In genomic region chrX:6761211-6761610, ce11 we compare ENCODE assay signal across 4 worm cellular contexts.
TF ChIP-seq lines count a peak whose summit lies in the region.

No protein-coding gene starts in this region.

TF ChIP-seq in whole organism, L2 larva, 48 proteins besides CTCF, POLR2A, EP300 and RAD21:
- peak; percentile 57 for TF ChIP-seq crh-2 (tag; optimal IDR thresholded peaks at IDR 0.05; lab: Kevin White, UChicago)
- TF ChIP-seq fos-1 (tag; optimal IDR thresholded peaks at IDR 0.05; lab: Kevin White, UChicago) = peak; percentile 61
- no peak for TF ChIP-seq alr-1 (tag; optimal IDR thresholded peaks at IDR 0.05; lab: Kevin White, UChicago)
- TF ChIP-seq sma-9 (GFP tag; optimal IDR thresholded peaks at IDR 0.05; lab: Kevin White, UChicago) = peak; percentile 27
- no peak for TF ChIP-seq sma-9 (tag; optimal IDR thresholded peaks at IDR 0.05; lab: Kevin White, UChicago)
- no peak for TF ChIP-seq nhr-12 (tag; optimal IDR thresholded peaks at IDR 0.05; lab: Kevin White, UChicago)

TF ChIP-seq in whole organism, L3 larva, 47 proteins besides CTCF, POLR2A, EP300 and RAD21:
- TF ChIP-seq eor-1 (tag; optimal IDR thresholded peaks at IDR 0.05; lab: Kevin White, UChicago) (no peak), R02D3.7 (tag; optimal IDR thresholded peaks at IDR 0.05; lab: Kevin White, UChicago) (no peak), ztf-4 (tag; optimal IDR thresholded peaks at IDR 0.05; lab: Kevin White, UChicago) (no peak), ztf-11 (tag; optimal IDR thresholded peaks at IDR 0.05; lab: Kevin White, UChicago) (no peak), mdl-1 (tag; optimal IDR thresholded peaks at IDR 0.05; lab: Kevin White, UChicago) (no peak), ceh-28 (tag; optimal IDR thresholded peaks at IDR 0.05; lab: Kevin White, UChicago) (no peak), elt-2 (tag; optimal IDR thresholded peaks at IDR 0.05; lab: Kevin White, UChicago) (peak; percentile 51), pqm-1 (tag; optimal IDR thresholded peaks at IDR 0.05; lab: Kevin White, UChicago) (peak; percentile 44), unc-39 (tag; optimal IDR thresholded peaks at IDR 0.05; lab: Kevin White, UChicago) (no peak)
TF ChIP-seq in whole organism, L3 larva: peak in this region for 2.

TF ChIP-seq in whole organism, L4 larva, 104 proteins besides CTCF, POLR2A, EP300 and RAD21 (continues in another document):
- TF ChIP-seq dmd-9 (GFP tag; IDR thresholded peaks at IDR 0.05; lab: Robert Waterston, UW) (no peak), Y75B8A.6 (GFP tag; IDR thresholded peaks at IDR 0.05; lab: Robert Waterston, UW) (no peak), mes-2 (tag; optimal IDR thresholded peaks at IDR 0.05; lab: Kevin White, UChicago; ENCODE audit: poor library complexity, severe bottlenecking) (no peak), nhr-77 (tag; optimal IDR thresholded peaks at IDR 0.05; lab: Kevin White, UChicago) (no peak), tag-97 (GFP tag; IDR thresholded peaks at IDR 0.05; lab: Robert Waterston, UW) (no peak), D1046.2 (GFP tag; IDR thresholded peaks at IDR 0.05; lab: Robert Waterston, UW) (no peak), ceh-62 (tag; optimal IDR thresholded peaks at IDR 0.05; lab: Kevin White, UChicago) (no peak), vab-7 (GFP tag; IDR thresholded peaks at IDR 0.05; lab: Robert Waterston, UW) (no peak), unc-130 (GFP tag; optimal IDR thresholded peaks at IDR 0.05; lab: Kevin White, UChicago) (no peak), Y105C5A.15 (GFP tag; IDR thresholded peaks at IDR 0.05; lab: Robert Waterston, UW) (no peak), egl-43 (GFP tag; IDR thresholded peaks at IDR 0.05; lab: Robert Waterston, UW) (no peak), nhr-10 (tag; optimal IDR thresholded peaks at IDR 0.05; lab: Kevin White, UChicago) (no peak), attf-4 (tag; optimal IDR thresholded peaks at IDR 0.05; lab: Kevin White, UChicago) (no peak), dve-1 (tag; optimal IDR thresholded peaks at IDR 0.05; lab: Kevin White, UChicago; ENCODE audit: insufficient read depth) (peak; percentile 20), ceh-44 (GFP tag; IDR thresholded peaks at IDR 0.05; lab: Robert Waterston, UW) (no peak), hlh-11 (tag; optimal IDR thresholded peaks at IDR 0.05; lab: Kevin White, UChicago) (peak; percentile 41), ama-1 (optimal IDR thresholded peaks at IDR 0.05; lab: Kevin White, UChicago) (no peak), dmd-6 (GFP tag; IDR thresholded peaks at IDR 0.05; lab: Robert Waterston, UW) (peak; percentile 79), nhr-11 (tag; optimal IDR thresholded peaks at IDR 0.05; lab: Kevin White, UChicago) (no peak), lsy-2 (tag; optimal IDR thresholded peaks at IDR 0.05; lab: Kevin White, UChicago) (no peak), daf-19 (GFP tag; conservative IDR thresholded peaks at IDR 0.05; lab: Robert Waterston, UW) (no peak), pha-4 (GFP tag; IDR thresholded peaks at IDR 0.05; lab: Robert Waterston, UW) (no peak), pha-4 (tag; optimal IDR thresholded peaks at IDR 0.05; lab: Kevin White, UChicago) (no peak), nhr-237 (tag; optimal IDR thresholded peaks at IDR 0.05; lab: Kevin White, UChicago) (no peak), mdt-29 (GFP tag; IDR thresholded peaks at IDR 0.05; lab: Robert Waterston, UW) (no peak), jun-1 (tag; optimal IDR thresholded peaks at IDR 0.05; lab: Kevin White, UChicago) (no peak), ceh-82 (tag; optimal IDR thresholded peaks at IDR 0.05; lab: Kevin White, UChicago) (no peak), nhr-25 (tag; optimal IDR thresholded peaks at IDR 0.05; lab: Kevin White, UChicago; ENCODE audit: borderline replicate concordance, insufficient read depth) (no peak), Y48G9A.11 (GFP tag; IDR thresholded peaks at IDR 0.05; lab: Robert Waterston, UW) (no peak), nhr-28 (tag; optimal IDR thresholded peaks at IDR 0.05; lab: Kevin White, UChicago) (peak; percentile 25), aly-2 (tag; optimal IDR thresholded peaks at IDR 0.05; lab: Kevin White, UChicago) (no peak), skn-1 (tag; optimal IDR thresholded peaks at IDR 0.05; lab: Kevin White, UChicago) (no peak), unc-62 (GFP tag; optimal IDR thresholded peaks at IDR 0.05 in 1 of 2; lab: Kevin White, UChicago) (no peak), unc-62 (tag; optimal IDR thresholded peaks at IDR 0.05; lab: Kevin White, UChicago) (no peak), hmg-1.1 (GFP tag; IDR thresholded peaks at IDR 0.05; lab: Robert Waterston, UW) (no peak), mxl-2 (GFP tag; conservative IDR thresholded peaks at IDR 0.05; lab: Robert Waterston, UW) (no peak), spr-3 (GFP tag; optimal IDR thresholded peaks at IDR 0.05; lab: Kevin White, UChicago) (no peak), zfp-3 (GFP tag; conservative IDR thresholded peaks at IDR 0.05; lab: Robert Waterston, UW) (0 out of 2 replicates have a peak, but pooled peaks have one; percentile 18), pqm-1 (tag; optimal IDR thresholded peaks at IDR 0.05; lab: Kevin White, UChicago) (peak; percentile 39), ztf-11 (tag; optimal IDR thresholded peaks at IDR 0.05; lab: Kevin White, UChicago) (no peak), hlh-30 (tag; optimal IDR thresholded peaks at IDR 0.05; lab: Kevin White, UChicago; ENCODE audit: insufficient read depth) (no peak)

TF ChIP-seq in whole organism, young adult, 124 proteins besides CTCF, POLR2A, EP300 and RAD21:
- TF ChIP-seq nhr-80 (tag; optimal IDR thresholded peaks at IDR 0.05; lab: Kevin White, UChicago) (peak; percentile 47), lsl-1 (GFP tag; optimal IDR thresholded peaks at IDR 0.05; lab: Kevin White, UChicago) (no peak), sdz-38 (tag; optimal IDR thresholded peaks at IDR 0.05; lab: Kevin White, UChicago) (no peak), ztf-26 (tag; optimal IDR thresholded peaks at IDR 0.05; lab: Kevin White, UChicago) (no peak), nfyb-1 (GFP tag; IDR thresholded peaks at IDR 0.05; lab: Robert Waterston, UW) (no peak), rpc-1 (optimal IDR thresholded peaks at IDR 0.05; lab: Kevin White, UChicago) (no peak), rpc-1 (tag; optimal IDR thresholded peaks at IDR 0.05; lab: Kevin White, UChicago) (no peak), ceh-100 (GFP tag; IDR thresholded peaks at IDR 0.05; lab: Robert Waterston, UW) (no peak), zim-3 (tag; optimal IDR thresholded peaks at IDR 0.05; lab: Kevin White, UChicago) (no peak), Y67H2A.10 (GFP tag; conservative IDR thresholded peaks at IDR 0.05; lab: Robert Waterston, UW) (no peak), hlh-12 (tag; optimal IDR thresholded peaks at IDR 0.05; lab: Kevin White, UChicago) (no peak), ceh-27 (GFP tag; optimal IDR thresholded peaks at IDR 0.05; lab: Kevin White, UChicago) (no peak), D2030.7 (GFP tag; IDR thresholded peaks at IDR 0.05; lab: Robert Waterston, UW) (no peak), ama-1 (optimal IDR thresholded peaks at IDR 0.05; lab: Kevin White, UChicago) (no peak), ama-1 (GFP tag; optimal IDR thresholded peaks at IDR 0.05; lab: Kevin White, UChicago) (no peak), let-607 (tag; optimal IDR thresholded peaks at IDR 0.05; lab: Kevin White, UChicago) (peak in 1 of 2 experiments; percentile 21), ceh-79 (tag; optimal IDR thresholded peaks at IDR 0.05; lab: Kevin White, UChicago) (no peak)
TF ChIP-seq in whole organism, young adult: peak in this region for 2.
